Worm (Caenorhabditis elegans): ENCODE results near the gene F35E8.13.

Gene F35E8.13

DNA sequence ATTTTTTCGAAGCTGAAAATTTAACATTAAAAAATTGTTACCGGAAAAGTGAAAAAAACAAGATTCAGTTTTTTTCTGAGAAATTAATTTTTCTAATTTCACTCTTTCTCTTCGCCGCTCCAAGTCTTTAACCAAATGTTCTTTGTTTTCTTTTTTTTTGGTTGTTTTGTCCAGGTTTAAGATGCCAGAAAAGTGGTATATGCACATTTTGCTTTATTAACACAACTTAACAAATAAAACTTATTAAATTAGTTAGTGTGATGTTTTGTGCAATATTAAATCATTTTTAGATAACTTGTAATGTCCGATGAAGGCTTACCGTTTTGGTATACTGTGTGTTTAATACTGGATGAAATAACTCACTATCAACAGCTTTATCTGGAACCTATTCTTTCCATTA, 20.0 kb downstream of the F35E8.13 start, which contains the start of gene srw-53:
TSS of gene srw-53 (plus strand) at position 301 of the 400 bp plus-strand sequence.
- TF ChIP-seq ceh-83 (GFP tag; optimal IDR thresholded peaks at IDR 0.05) (no peak), nhr-12 (tag; optimal IDR thresholded peaks at IDR 0.05) (no peak), tbx-8 (GFP tag; optimal IDR thresholded peaks at IDR 0.05) (no peak), ces-1 (GFP tag; optimal IDR thresholded peaks at IDR 0.05) (no peak), ham-2 (GFP tag; optimal IDR thresholded peaks at IDR 0.05) (no peak), sptf-1 (tag; optimal IDR thresholded peaks at IDR 0.05) (no peak), bed-3 (GFP tag; optimal IDR thresholded peaks at IDR 0.05) (no peak), blmp-1 (tag; optimal IDR thresholded peaks at IDR 0.05) (no peak), M03D4.4 (tag; optimal IDR thresholded peaks at IDR 0.05) (no peak)

DNA sequence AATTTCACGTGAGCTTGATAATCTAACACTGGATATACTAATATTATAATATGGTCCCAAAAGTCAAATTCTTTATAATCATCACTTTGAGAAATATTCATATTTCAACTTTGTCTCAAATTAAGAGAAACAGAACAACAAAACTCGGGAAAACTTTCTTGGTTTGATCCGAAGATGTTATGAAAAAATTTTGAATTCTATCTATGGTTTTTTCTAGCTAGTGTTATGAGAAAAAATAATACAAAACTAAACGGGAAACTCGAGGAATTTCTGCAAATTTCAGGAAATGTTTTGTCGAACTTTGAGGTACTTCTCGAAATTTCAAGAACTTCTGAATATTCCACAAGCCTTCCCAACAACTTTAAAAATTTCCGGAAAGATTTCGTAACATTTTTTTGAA, 27.8 kb downstream of the F35E8.13 start, which contains the start of gene srw-59:
TSS of gene srw-59 (minus strand) at position 101 of the 400 bp plus-strand sequence.
- no peak for TF ChIP-seq bed-3 (GFP tag; optimal IDR thresholded peaks at IDR 0.05)

DNA sequence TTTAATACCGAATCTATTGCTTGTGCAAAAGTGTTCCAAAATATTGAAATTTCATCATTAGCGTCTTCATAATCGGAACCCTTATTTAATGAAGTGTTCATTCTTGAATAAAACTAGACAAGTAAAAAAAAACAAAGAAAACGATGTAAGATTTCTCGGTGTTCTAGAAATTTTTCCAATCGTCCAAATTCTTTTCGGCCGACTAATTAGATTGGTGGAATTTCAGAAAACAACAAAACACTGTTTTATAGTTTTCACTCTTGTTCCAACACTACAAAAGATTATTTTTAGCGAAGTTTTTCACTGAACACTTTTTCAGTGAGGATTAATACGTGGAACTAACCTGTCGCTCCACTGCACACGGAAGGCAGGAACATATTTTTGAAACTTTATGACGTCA, 29.7 kb downstream of the F35E8.13 start, which contains the start of gene srw-56:
TSS of gene srw-56 (minus strand) at position 101 of the 400 bp plus-strand sequence.
- TF ChIP-seq ham-2 (GFP tag; optimal IDR thresholded peaks at IDR 0.05) (no peak), nhr-76 (tag; optimal IDR thresholded peaks at IDR 0.05) (no peak), unc-62 (GFP tag; optimal IDR thresholded peaks at IDR 0.05) (no peak), unc-120 (tag; optimal IDR thresholded peaks at IDR 0.05; ENCODE audit: poor library complexity, severe bottlenecking) (no peak), lin-32 (GFP tag; optimal IDR thresholded peaks at IDR 0.05) (no peak), hlh-1 (tag; optimal IDR thresholded peaks at IDR 0.05) (no peak), elt-3 (tag; optimal IDR thresholded peaks at IDR 0.05) (no peak), bed-3 (GFP tag; optimal IDR thresholded peaks at IDR 0.05) (no peak), ces-1 (GFP tag; optimal IDR thresholded peaks at IDR 0.05) (no peak), M03D4.4 (tag; optimal IDR thresholded peaks at IDR 0.05) (no peak), tbx-8 (GFP tag; optimal IDR thresholded peaks at IDR 0.05) (no peak), pha-4 (tag; optimal IDR thresholded peaks at IDR 0.05) (no peak), mab-5 (tag; optimal IDR thresholded peaks at IDR 0.05) (no peak), unc-39 (tag; optimal IDR thresholded peaks at IDR 0.05) (no peak), ceh-39 (tag; optimal IDR thresholded peaks at IDR 0.05) (no peak), lin-13 (tag; optimal IDR thresholded peaks at IDR 0.05) (no peak), nhr-12 (tag; optimal IDR thresholded peaks at IDR 0.05) (no peak)

DNA sequence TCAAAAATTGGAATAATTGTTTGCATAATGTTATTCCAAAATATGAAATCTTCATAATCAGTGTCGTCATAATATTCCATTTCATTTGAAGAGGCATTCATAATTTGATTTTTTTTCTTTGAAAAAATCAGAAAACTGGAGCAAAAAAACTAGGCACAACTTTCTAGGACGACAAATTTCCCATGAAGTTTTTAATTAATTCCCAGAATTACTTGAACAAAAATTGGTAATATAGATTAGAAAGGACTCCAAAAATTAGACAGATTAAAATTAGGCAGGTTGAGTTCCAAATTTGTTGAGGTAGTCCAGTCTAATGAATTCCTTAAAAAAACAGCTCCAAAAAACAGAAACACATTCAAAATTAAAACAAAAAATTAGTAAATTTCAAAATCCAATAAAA, 31.9 kb downstream of the F35E8.13 start, which contains the start of gene srw-57:
TSS of gene srw-57 (minus strand) at position 101 of the 400 bp plus-strand sequence.
- TF ChIP-seq sem-2 (GFP tag; optimal IDR thresholded peaks at IDR 0.05) (no peak), ham-2 (GFP tag; optimal IDR thresholded peaks at IDR 0.05) (no peak), nhr-76 (tag; optimal IDR thresholded peaks at IDR 0.05) (no peak), mep-1 (tag; optimal IDR thresholded peaks at IDR 0.05) (no peak), nhr-12 (tag; optimal IDR thresholded peaks at IDR 0.05) (no peak), lin-13 (tag; optimal IDR thresholded peaks at IDR 0.05) (no peak), unc-39 (tag; optimal IDR thresholded peaks at IDR 0.05) (no peak), mab-5 (tag; optimal IDR thresholded peaks at IDR 0.05) (no peak), hlh-1 (tag; optimal IDR thresholded peaks at IDR 0.05) (no peak), lsy-2 (tag; optimal IDR thresholded peaks at IDR 0.05) (no peak), elt-3 (tag; optimal IDR thresholded peaks at IDR 0.05) (no peak), nhr-28 (tag; optimal IDR thresholded peaks at IDR 0.05) (no peak), cnd-1 (tag; optimal IDR thresholded peaks at IDR 0.05) (no peak), snpc-4 (tag; optimal IDR thresholded peaks at IDR 0.05) (no peak), M03D4.4 (tag; optimal IDR thresholded peaks at IDR 0.05) (no peak), ztf-11 (tag; optimal IDR thresholded peaks at IDR 0.05) (no peak), ceh-43 (GFP tag; optimal IDR thresholded peaks at IDR 0.05) (no peak), blmp-1 (tag; optimal IDR thresholded peaks at IDR 0.05) (no peak), nhr-237 (tag; optimal IDR thresholded peaks at IDR 0.05) (no peak)

DNA sequence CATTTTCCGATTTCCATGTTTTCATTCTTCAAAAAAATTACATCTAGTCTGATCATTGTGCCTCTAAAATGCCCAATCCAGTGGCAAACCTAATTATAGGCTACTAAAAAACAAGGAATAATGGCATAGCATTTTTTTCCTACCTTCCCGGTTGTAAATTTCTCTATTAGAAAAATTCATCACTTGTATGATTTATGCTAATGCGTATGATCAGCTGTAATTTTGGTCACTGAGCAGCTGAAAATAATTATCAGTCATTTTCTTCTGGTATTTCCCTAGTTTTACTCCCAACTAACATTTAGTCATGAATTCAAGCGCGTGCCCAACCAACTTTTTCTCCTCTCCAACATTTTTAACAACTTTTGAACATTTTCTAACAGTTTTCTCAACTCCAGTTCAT, 32.4 kb downstream of the F35E8.13 start, which contains the start of gene srh-186:
TSS of gene srh-186 (plus strand) at position 301 of the 400 bp plus-strand sequence.
- no peak for TF ChIP-seq M03D4.4 (tag; optimal IDR thresholded peaks at IDR 0.05)
- TF ChIP-seq nhr-12 (tag; optimal IDR thresholded peaks at IDR 0.05): no peak
- no peak for TF ChIP-seq flh-1 (GFP tag; optimal IDR thresholded peaks at IDR 0.05)
- no peak for TF ChIP-seq snpc-4 (tag; optimal IDR thresholded peaks at IDR 0.05)

DNA sequence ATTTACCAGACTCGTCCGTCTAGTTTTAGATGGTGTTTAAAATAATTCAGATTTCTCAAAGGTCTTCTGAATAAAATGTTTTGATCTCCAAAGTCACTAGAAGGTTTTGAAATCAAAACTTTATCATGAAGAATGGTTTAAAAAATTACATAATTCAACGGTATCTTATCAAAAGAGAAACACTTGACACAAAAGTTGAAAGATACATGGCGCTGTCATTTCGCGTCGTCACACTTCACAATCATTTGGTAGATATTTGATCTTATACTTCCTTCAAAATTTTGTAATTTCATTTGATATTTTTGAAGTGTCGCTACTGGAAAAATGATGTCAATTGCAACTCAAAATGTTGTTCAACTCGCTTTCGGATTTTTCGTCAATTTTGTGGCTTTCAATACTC, 34.0 kb downstream of the F35E8.13 start, which contains the start of gene F36G9.3:
TSS of gene F36G9.3 (plus strand) at position 301 of the 400 bp plus-strand sequence.
- TF ChIP-seq unc-62 (GFP tag; optimal IDR thresholded peaks at IDR 0.05) (no peak), sptf-1 (tag; optimal IDR thresholded peaks at IDR 0.05) (no peak), tbx-8 (GFP tag; optimal IDR thresholded peaks at IDR 0.05) (no peak), hlh-1 (tag; optimal IDR thresholded peaks at IDR 0.05) (no peak), M03D4.4 (tag; optimal IDR thresholded peaks at IDR 0.05) (no peak), drap-1 (GFP tag; optimal IDR thresholded peaks at IDR 0.05) (no peak), pha-4 (tag; optimal IDR thresholded peaks at IDR 0.05) (no peak), snpc-4 (tag; optimal IDR thresholded peaks at IDR 0.05) (no peak), unc-120 (tag; optimal IDR thresholded peaks at IDR 0.05; ENCODE audit: poor library complexity, severe bottlenecking) (no peak), bed-3 (GFP tag; optimal IDR thresholded peaks at IDR 0.05) (no peak), sem-2 (GFP tag; optimal IDR thresholded peaks at IDR 0.05) (no peak), flh-1 (GFP tag; optimal IDR thresholded peaks at IDR 0.05) (no peak), nhr-76 (tag; optimal IDR thresholded peaks at IDR 0.05) (no peak), unc-39 (tag; optimal IDR thresholded peaks at IDR 0.05) (no peak)

Measured in whole organism, mixed stage, embryonic.